Worm (Caenorhabditis elegans): ENCODE measurements around the gene dsb-3.

Gene dsb-3

ce11 chrIV:7774206-7774605 is 14.8 kb upstream of the dsb-3 start, which contains the start of the genes hcf-1 and swd-2.2 (continued):
- no peak for TF ChIP-seq ceh-90 (tag; optimal IDR thresholded peaks at IDR 0.05)
- TF ChIP-seq skn-1 (tag; optimal IDR thresholded peaks at IDR 0.05): no peak
- no peak for TF ChIP-seq ceh-88 (GFP tag; IDR thresholded peaks at IDR 0.05)
- TF ChIP-seq fkh-8 (tag; optimal IDR thresholded peaks at IDR 0.05): no peak
- TF ChIP-seq egl-13 (tag; optimal IDR thresholded peaks at IDR 0.05): no peak

ce11 chrIV:7770162-7770561 is 10.7 kb upstream of the dsb-3 start, which contains the start of gene rdl-1:
TSS of gene rdl-1 (minus strand) at chrIV:7770262.
- no peak for TF ChIP-seq nhr-76 (tag; optimal IDR thresholded peaks at IDR 0.05)
- TF ChIP-seq isw-1 (GFP tag; IDR thresholded peaks at IDR 0.05): no peak
- TF ChIP-seq egl-27 (tag; optimal IDR thresholded peaks at IDR 0.05): no peak
- TF ChIP-seq ces-1 (GFP tag; optimal IDR thresholded peaks at IDR 0.05): no peak
- no peak for TF ChIP-seq lir-3 (tag; optimal IDR thresholded peaks at IDR 0.05; ENCODE audit: poor library complexity)
- TF ChIP-seq nhr-12 (tag; optimal IDR thresholded peaks at IDR 0.05): no peak
- no peak for TF ChIP-seq aha-1 (tag; optimal IDR thresholded peaks at IDR 0.05)

- TF ChIP-seq jun-1 (tag; optimal IDR thresholded peaks at IDR 0.05): no peak
Observed at ce11 chrIV:7764319-7764718, 4.9 kb upstream of the dsb-3 start.

ce11 chrIV:7763748-7764147 is 4.3 kb upstream of the dsb-3 start, which contains the start of the genes C46A5.6 and C46A5.1:
TSS of gene C46A5.6 (minus strand) at chrIV:7763848.
TSS of gene C46A5.1 (plus strand) at chrIV:7763931.
- TF ChIP-seq nhr-71 (tag; optimal IDR thresholded peaks at IDR 0.05) (no peak), Y116A8C.19 (tag; optimal IDR thresholded peaks at IDR 0.05; ENCODE audit: borderline replicate concordance) (no peak), jun-1 (tag; optimal IDR thresholded peaks at IDR 0.05) (no peak), tbx-2 (tag; optimal IDR thresholded peaks at IDR 0.05) (no peak), zip-4 (GFP tag; optimal IDR thresholded peaks at IDR 0.05) (no peak), nhr-19 (GFP tag; conservative IDR thresholded peaks at IDR 0.05) (no peak), nhr-90 (tag; optimal IDR thresholded peaks at IDR 0.05; ENCODE audit: poor library complexity) (no peak), ets-5 (GFP tag; IDR thresholded peaks at IDR 0.05) (no peak), egl-13 (tag; optimal IDR thresholded peaks at IDR 0.05) (no peak), C04F5.9 (tag; optimal IDR thresholded peaks at IDR 0.05) (no peak), ces-1 (GFP tag; optimal IDR thresholded peaks at IDR 0.05) (no peak), unc-30 (tag; optimal IDR thresholded peaks at IDR 0.05) (no peak), nhr-77 (tag; optimal IDR thresholded peaks at IDR 0.05) (no peak), C16A3.4 (tag; optimal IDR thresholded peaks at IDR 0.05) (no peak), unc-98 (GFP tag; IDR thresholded peaks at IDR 0.05) (no peak), elt-3 (tag; optimal IDR thresholded peaks at IDR 0.05) (no peak), efl-1 (optimal IDR thresholded peaks at IDR 0.05) (no peak), efl-1 (GFP tag; optimal IDR thresholded peaks at IDR 0.05 in 1 of 2) (no peak), elt-2 (tag; optimal IDR thresholded peaks at IDR 0.05) (no peak), lin-15B (tag; optimal IDR thresholded peaks at IDR 0.05) (no peak), unc-86 (tag; optimal IDR thresholded peaks at IDR 0.05) (no peak)

- TF ChIP-seq aly-2 (tag; optimal IDR thresholded peaks at IDR 0.05) (no peak), rnt-1 (tag; optimal IDR thresholded peaks at IDR 0.05) (no peak), C16A3.4 (tag; optimal IDR thresholded peaks at IDR 0.05) (no peak), pax-3 (tag; optimal IDR thresholded peaks at IDR 0.05) (no peak), tbx-2 (tag; optimal IDR thresholded peaks at IDR 0.05) (no peak), lin-15B (tag; optimal IDR thresholded peaks at IDR 0.05) (no peak), sup-37 (GFP tag; optimal IDR thresholded peaks at IDR 0.05) (no peak), swsn-7 (tag; optimal IDR thresholded peaks at IDR 0.05) (no peak), jun-1 (tag; optimal IDR thresholded peaks at IDR 0.05) (no peak), aha-1 (tag; optimal IDR thresholded peaks at IDR 0.05) (no peak), zag-1 (tag; optimal IDR thresholded peaks at IDR 0.05) (no peak), mab-9 (GFP tag; IDR thresholded peaks at IDR 0.05) (no peak), lin-39 (tag; optimal IDR thresholded peaks at IDR 0.05) (no peak), elt-3 (tag; optimal IDR thresholded peaks at IDR 0.05) (no peak), ceh-8 (GFP tag; optimal IDR thresholded peaks at IDR 0.05) (no peak), hlh-17 (GFP tag; optimal IDR thresholded peaks at IDR 0.05; ENCODE audit: borderline replicate concordance) (no peak), snu-23 (GFP tag; optimal IDR thresholded peaks at IDR 0.05) (no peak), hlh-4 (tag; optimal IDR thresholded peaks at IDR 0.05) (no peak)
Observed at ce11 chrIV:7760117-7760516, 690 bp upstream of the dsb-3 start, which contains the start of gene del-7. TSS of gene del-7 (plus strand) at chrIV:7760417.

All from whole organism, L1 larva.